Fruit fly (Drosophila melanogaster) whole organism, embryonic: ENCODE data around the gene CG2865.
A peak's percentile ranks its signal among the peaks of the same experiment; 100 is the strongest.

Experiments
- ATbp ChIP-seq: fragments of 200-800 bp; sonication (Bioruptor generic); optimal IDR thresholded peaks from 2 replicates; lab custom pipeline; 2017; ENCODE audit warnings: missing biosample characterization, mild to moderate bottlenecking, missing genetic modification characterization, missing genetic modification reagents
- B-H1 ChIP-seq: fragments of 200-800 bp; sonication (Bioruptor generic); IDR thresholded peaks from 3 replicates; pipeline ENCODE4 v1.3.6; 2022; ENCODE audit warnings: missing biosample characterization, missing genetic modification characterization
- Bteb2 ChIP-seq: fragments of 200-800 bp; sonication (Bioruptor generic); optimal IDR thresholded peaks from 2 replicates; lab custom pipeline; 2016; ENCODE audit warnings: missing biosample characterization, missing genetic modification characterization
- CG1024 ChIP-seq: fragments of 200-800 bp; sonication (Bioruptor generic); IDR thresholded peaks from 2 replicates; pipeline ENCODE4 v1.3.6; 2022; ENCODE audit warnings: missing biosample characterization, missing genetic modification characterization
- CG10274 ChIP-seq: fragments of 200-800 bp; sonication (Bioruptor generic); optimal IDR thresholded peaks from 3 replicates; lab custom pipeline; 2017; ENCODE audit warnings: missing biosample characterization, mild to moderate bottlenecking, missing genetic modification characterization
- CG10431 ChIP-seq: fragments of 200-800 bp; sonication (Bioruptor generic); optimal IDR thresholded peaks from 3 replicates; lab custom pipeline; 2018; ENCODE audit warnings: missing biosample characterization, mild to moderate bottlenecking, missing genetic modification characterization
- CG11398 ChIP-seq: fragments of 200-800 bp; sonication (Bioruptor generic); optimal IDR thresholded peaks from 2 replicates; lab custom pipeline; 2016; ENCODE audit warnings: missing biosample characterization, missing genetic modification characterization
- CG11560 ChIP-seq: fragments of 200-800 bp; sonication (Bioruptor generic); IDR thresholded peaks from 3 replicates; pipeline ENCODE4 v1.3.6; 2022; ENCODE audit warnings: missing biosample characterization, missing genetic modification characterization
- CG1233 ChIP-seq: fragments of 200-800 bp; sonication (Bioruptor generic); optimal IDR thresholded peaks from 4 replicates; lab custom pipeline; 2018; ENCODE audit warnings: missing biosample characterization, mild to moderate bottlenecking, missing genetic modification characterization
- CG13287 ChIP-seq: fragments of 200-800 bp; sonication (Bioruptor generic); IDR thresholded peaks from 2 replicates; pipeline ENCODE4 v1.3.6; 2022; ENCODE audit warnings: missing biosample characterization, missing genetic modification characterization; ENCODE audit not compliant: partially characterized antibody
- CG13424 ChIP-seq: fragments of 200-800 bp; sonication (Bioruptor generic); optimal IDR thresholded peaks from 2 replicates; lab custom pipeline; 2019; ENCODE audit warnings: missing biosample characterization, mild to moderate bottlenecking, missing genetic modification characterization, moderate library complexity
- CG1529 ChIP-seq: fragments of 200-800 bp; sonication (Bioruptor generic); optimal IDR thresholded peaks from 3 replicates; lab custom pipeline; 2018; ENCODE audit warnings: missing biosample characterization, missing genetic modification characterization
- CG15601 ChIP-seq: fragments of 200-800 bp; sonication (Bioruptor generic); optimal IDR thresholded peaks from 3 replicates; lab custom pipeline; 2019; ENCODE audit warnings: missing biosample characterization, mild to moderate bottlenecking, missing genetic modification characterization, moderate library complexity
- CG16779 ChIP-seq: fragments of 200-800 bp; sonication (Bioruptor generic); IDR thresholded peaks from 2 replicates; pipeline ENCODE4 v1.3.6; 2022; ENCODE audit warnings: missing biosample characterization, missing genetic modification characterization
- CG18619 ChIP-seq: fragments of 200-800 bp; sonication (Bioruptor generic); optimal IDR thresholded peaks from 3 replicates; lab custom pipeline; 2017; ENCODE audit warnings: missing biosample characterization, mild to moderate bottlenecking, missing genetic modification characterization
- CG34422 ChIP-seq: fragments of 200-800 bp; sonication (Bioruptor generic); IDR thresholded peaks from 3 replicates; pipeline ENCODE4 v1.3.6; 2022; ENCODE audit warnings: missing biosample characterization, missing genetic modification characterization
- CG4282 ChIP-seq: fragments of 200-800 bp; sonication (Bioruptor generic); optimal IDR thresholded peaks from 2 replicates; lab custom pipeline; 2016; ENCODE audit warnings: missing biosample characterization, missing genetic modification characterization
- CG6813 ChIP-seq: fragments of 200-800 bp; sonication (Bioruptor generic); optimal IDR thresholded peaks from 2 replicates; lab custom pipeline; 2017; ENCODE audit warnings: missing biosample characterization, missing genetic modification characterization, mild to moderate bottlenecking, moderate library complexity, missing genetic modification reagents
- CG7271 ChIP-seq: fragments of 200-800 bp; sonication (Bioruptor generic); optimal IDR thresholded peaks from 2 replicates; lab custom pipeline; 2018; ENCODE audit warnings: missing biosample characterization, mild to moderate bottlenecking, missing genetic modification characterization, moderate library complexity
- CG9817 ChIP-seq: fragments of 200-800 bp; sonication (Bioruptor generic); optimal IDR thresholded peaks from 2 replicates; lab custom pipeline; 2018; ENCODE audit warnings: missing biosample characterization, mild to moderate bottlenecking, missing genetic modification characterization, moderate library complexity
- CHES-1-like ChIP-seq: fragments of 200-800 bp; sonication (Bioruptor generic); optimal IDR thresholded peaks from 2 replicates; lab custom pipeline; 2016; ENCODE audit warnings: missing biosample characterization, missing genetic modification characterization
- Dbx ChIP-seq: fragments of 200-800 bp; sonication (Bioruptor generic); IDR thresholded peaks from 3 replicates; pipeline ENCODE4 v1.3.6; 2022; ENCODE audit warnings: missing biosample characterization, missing genetic modification characterization
- Dip3 ChIP-seq: fragments of 200-800 bp; sonication (Bioruptor generic); optimal IDR thresholded peaks from 3 replicates; lab custom pipeline; 2016; ENCODE audit warnings: missing biosample characterization, missing genetic modification characterization
- Doc3 ChIP-seq: fragments of 200-800 bp; sonication (Bioruptor generic); IDR thresholded peaks from 3 replicates; pipeline ENCODE4 v1.3.6; 2022; ENCODE audit warnings: missing biosample characterization, missing genetic modification characterization; ENCODE audit not compliant: partially characterized antibody
- HLH54F ChIP-seq: fragments of 200-800 bp; sonication (Bioruptor generic); optimal IDR thresholded peaks from 3 replicates; lab custom pipeline; 2016; ENCODE audit warnings: missing biosample characterization, missing genetic modification characterization
- HmgZ ChIP-seq: fragments of 200-800 bp; sonication (Bioruptor generic); optimal IDR thresholded peaks from 2 replicates; lab custom pipeline; 2018; ENCODE audit warnings: missing biosample characterization, mild to moderate bottlenecking, missing genetic modification characterization
- Trl ChIP-seq, 3 experiments: fragments of >200 bp in 2 of 3; fragments of 200-800 bp in 1 of 3; sonication (Bioruptor generic) in 1 of 3; optimal IDR thresholded peaks; 2 replicates in 1 of 3; 3 replicates in 2 of 3; lab custom pipeline; 2016 to 2017; ENCODE audit warnings: missing biosample characterization in 1 of 3, missing genetic modification characterization in 1 of 3
- YL-1 ChIP-seq: fragments of 200-800 bp; sonication (Bioruptor generic); optimal IDR thresholded peaks from 3 replicates; lab custom pipeline; 2017; ENCODE audit warnings: missing biosample characterization, mild to moderate bottlenecking, missing genetic modification characterization
- bsh ChIP-seq, 2 experiments: fragments of 200-800 bp; sonication (Bioruptor generic); optimal IDR thresholded peaks; 2 replicates each; lab custom pipeline; 2017 to 2018; ENCODE audit warnings: mild to moderate bottlenecking in 2 of 2, missing biosample characterization in 2 of 2, missing genetic modification characterization in 2 of 2, moderate library complexity in 1 of 2
- chm ChIP-seq: fragments of 200-800 bp; sonication (Bioruptor generic); IDR thresholded peaks from 2 replicates; pipeline ENCODE4 v1.3.6; 2022; ENCODE audit warnings: missing biosample characterization, missing genetic modification characterization
- chn ChIP-seq: fragments of 200-800 bp; sonication (Bioruptor generic); optimal IDR thresholded peaks from 2 replicates; lab custom pipeline; 2016; ENCODE audit warnings: missing biosample characterization, missing genetic modification characterization
- ci ChIP-seq: fragments of 200-800 bp; sonication (Bioruptor generic); IDR thresholded peaks from 3 replicates; pipeline ENCODE4 v1.3.6; 2022; ENCODE audit warnings: missing biosample characterization, missing genetic modification characterization
- danr ChIP-seq: fragments of 200-800 bp; sonication (Bioruptor generic); IDR thresholded peaks from 2 replicates; pipeline ENCODE4 v1.3.6; 2022; ENCODE audit warnings: missing biosample characterization, missing genetic modification characterization
- dm ChIP-seq: fragments of 200-800 bp; sonication (Bioruptor generic); optimal IDR thresholded peaks from 3 replicates; lab custom pipeline; 2016; ENCODE audit warnings: missing biosample characterization, missing genetic modification characterization
- fu2 ChIP-seq: fragments of 200-800 bp; sonication (Bioruptor generic); optimal IDR thresholded peaks from 2 replicates; lab custom pipeline; 2016; ENCODE audit warnings: missing biosample characterization, missing genetic modification characterization
- gem ChIP-seq: fragments of 200-800 bp; sonication (Bioruptor generic); optimal IDR thresholded peaks from 2 replicates; lab custom pipeline; 2019; ENCODE audit warnings: missing biosample characterization, mild to moderate bottlenecking, missing genetic modification characterization, moderate library complexity
- gsb ChIP-seq: fragments of 200-800 bp; sonication (Bioruptor generic); IDR thresholded peaks from 2 replicates; pipeline ENCODE4 v1.3.6; 2022; ENCODE audit warnings: missing biosample characterization, missing genetic modification characterization
- kni ChIP-seq: fragments of 200-800 bp; sonication (Bioruptor generic); optimal IDR thresholded peaks from 3 replicates; lab custom pipeline; 2017; ENCODE audit warnings: mild to moderate bottlenecking, missing biosample characterization, missing genetic modification reagents, missing genetic modification characterization
- maf-S ChIP-seq: fragments of 200-800 bp; sonication (Bioruptor generic); optimal IDR thresholded peaks from 2 replicates; lab custom pipeline; 2016; ENCODE audit warnings: missing biosample characterization, missing genetic modification characterization
- nau ChIP-seq: fragments of 200-800 bp; sonication (Bioruptor generic); optimal IDR thresholded peaks from 3 replicates; lab custom pipeline; 2017; ENCODE audit warnings: missing biosample characterization, mild to moderate bottlenecking, missing genetic modification characterization, missing genetic modification reagents
- nom ChIP-seq: fragments of 200-800 bp; sonication (Bioruptor generic); optimal IDR thresholded peaks from 2 replicates; lab custom pipeline; 2017; ENCODE audit warnings: missing biosample characterization, missing genetic modification characterization, mild to moderate bottlenecking, moderate library complexity, missing genetic modification reagents
- pb ChIP-seq: fragments of 200-800 bp; sonication (Bioruptor generic); optimal IDR thresholded peaks from 3 replicates; lab custom pipeline; 2016; ENCODE audit warnings: missing biosample characterization, missing genetic modification characterization
- prd ChIP-seq, 3 experiments: fragments of >200 bp in 2 of 3; fragments of 200-800 bp in 1 of 3; sonication (Bioruptor generic) in 1 of 3; optimal IDR thresholded peaks in 2 of 3; IDR thresholded peaks in 1 of 3; 2 replicates in 2 of 3; 3 replicates in 1 of 3; pipeline versions ENCODE4 v1.3.6 to Lab custom; 2017 to 2022; ENCODE audit warnings: missing biosample characterization in 1 of 3, missing genetic modification characterization in 1 of 3
- psq ChIP-seq: fragments of 200-800 bp; sonication (Bioruptor generic); optimal IDR thresholded peaks from 2 replicates; lab custom pipeline; 2017; ENCODE audit warnings: missing biosample characterization, missing genetic modification characterization
- sr ChIP-seq: fragments of 200-800 bp; sonication (Bioruptor generic); IDR thresholded peaks from 3 replicates; pipeline ENCODE4 v1.3.6; 2022; ENCODE audit warnings: missing biosample characterization, missing genetic modification characterization
- ssp ChIP-seq: fragments of 200-800 bp; sonication (Bioruptor generic); IDR thresholded peaks from 2 replicates; pipeline ENCODE4 v1.3.6; 2022; ENCODE audit warnings: missing biosample characterization, missing genetic modification characterization
- stwl ChIP-seq: fragments of 200-800 bp; sonication (Bioruptor generic); optimal IDR thresholded peaks from 3 replicates; lab custom pipeline; 2018; ENCODE audit warnings: missing biosample characterization, mild to moderate bottlenecking, missing genetic modification characterization, moderate library complexity
- sug ChIP-seq: fragments of 200-800 bp; optimal IDR thresholded peaks from 2 replicates; lab custom pipeline; 2019; ENCODE audit warnings: missing biosample characterization, mild to moderate bottlenecking, missing genetic modification characterization, moderate library complexity
- tap ChIP-seq: fragments of 200-800 bp; optimal IDR thresholded peaks from 3 replicates; lab custom pipeline; 2019; ENCODE audit warnings: missing biosample characterization, mild to moderate bottlenecking, missing genetic modification characterization, moderate library complexity
- wdn ChIP-seq: fragments of 200-800 bp; sonication (Bioruptor generic); IDR thresholded peaks from 2 replicates; pipeline ENCODE4 v1.3.6; 2022; ENCODE audit warnings: missing biosample characterization, missing genetic modification characterization

The CG2865 gene

dm6 chrX:2318369-2318768, 25.2 kb upstream of the CG2865 start (continued):
- TF ChIP-seq ssp (peak; percentile 71), CG9817 (tag; lab: Kevin White, UChicago) (no peak), CG34422 (GFP tag; lab: Robert Waterston, UW) (peak; percentile 69; the same call in 2 of the 3 replicates), CG4282 (GFP tag; lab: Kevin White, UChicago) (no peak), CG13287 (GFP tag; lab: Robert Waterston, UW) (no peak), gem (tag; lab: Kevin White, UChicago) (peak; percentile 64), tap (tag; lab: Kevin White, UChicago) (peak; percentile 25), CG11398 (GFP tag; lab: Kevin White, UChicago) (no peak), CG1529 (GFP tag; lab: Kevin White, UChicago) (peak; percentile 32), YL-1 (GFP tag; lab: Kevin White, UChicago) (no peak), chn (GFP tag; lab: Kevin White, UChicago) (peak; percentile 63), kni (GFP tag; lab: Kevin White, UChicago) (no peak), CG6813 (GFP tag; lab: Kevin White, UChicago) (peak; percentile 26), danr (GFP tag; lab: Robert Waterston, UW) (no peak), CG15601 (tag; lab: Kevin White, UChicago) (peak; percentile 43), fu2 (GFP tag; lab: Kevin White, UChicago) (no peak), chm (GFP tag; lab: Robert Waterston, UW) (peak; percentile 83), maf-S (GFP tag; lab: Kevin White, UChicago) (no peak), sr (0 out of 3 replicates have a peak, but pooled peaks have one; percentile 10), CG7271 (tag; lab: Kevin White, UChicago) (no peak), CG10274 (no peak), gsb (GFP tag; lab: Robert Waterston, UW) (0 out of 2 replicates have a peak, but pooled peaks have one; percentile 9), nau (no peak), stwl (no peak), B-H1 (GFP tag; lab: Robert Waterston, UW) (peak; percentile 62), HLH54F (GFP tag; lab: Kevin White, UChicago) (no peak), ATbp (GFP tag; lab: Kevin White, UChicago) (peak; percentile 47), Dip3 (no peak), nom (GFP tag; lab: Kevin White, UChicago) (no peak), Doc3 (GFP tag; lab: Robert Waterston, UW) (no peak), CG1024 (peak; percentile 49), CG1233 (no peak), Trl (optimal IDR thresholded peaks at IDR 0.05; lab: Kevin White, UChicago) (no peak), Trl (GFP tag; optimal IDR thresholded peaks at IDR 0.05; lab: Kevin White, UChicago) (peak; percentile 71), CG10431 (GFP tag; lab: Kevin White, UChicago) (no peak), CG13424 (tag; lab: Kevin White, UChicago) (peak; percentile 10), HmgZ (tag; lab: Kevin White, UChicago) (no peak), CG11560 (tag; lab: Robert Waterston, UW) (peak; percentile 67), sug (tag; lab: Kevin White, UChicago) (no peak), psq (GFP tag; lab: Kevin White, UChicago) (no peak), Bteb2 (GFP tag; lab: Kevin White, UChicago) (no peak), CG18619 (GFP tag; lab: Kevin White, UChicago) (peak; percentile 10), ci (GFP tag; lab: Robert Waterston, UW) (peak; percentile 86), bsh (GFP tag; optimal IDR thresholded peaks at IDR 0.05; lab: Kevin White, UChicago) (peak in 1 of 2 experiments; percentile 74), wdn (GFP tag; lab: Robert Waterston, UW) (no peak), pb (GFP tag; lab: Kevin White, UChicago) (peak; percentile 75), CG16779 (GFP tag; lab: Robert Waterston, UW) (no peak), dm (GFP tag; lab: Kevin White, UChicago) (no peak), CHES-1-like (GFP tag; lab: Kevin White, UChicago) (no peak), prd (optimal IDR thresholded peaks at IDR 0.05; lab: Kevin White, UChicago) (no peak), prd (GFP tag; IDR thresholded peaks at IDR 0.05; lab: Robert Waterston, UW) (peak; percentile 91), Dbx (GFP tag; lab: Robert Waterston, UW) (no peak)
